Fruit fly (Drosophila melanogaster): ENCODE results near the gene Ndc80.

Gene Ndc80

DNA sequence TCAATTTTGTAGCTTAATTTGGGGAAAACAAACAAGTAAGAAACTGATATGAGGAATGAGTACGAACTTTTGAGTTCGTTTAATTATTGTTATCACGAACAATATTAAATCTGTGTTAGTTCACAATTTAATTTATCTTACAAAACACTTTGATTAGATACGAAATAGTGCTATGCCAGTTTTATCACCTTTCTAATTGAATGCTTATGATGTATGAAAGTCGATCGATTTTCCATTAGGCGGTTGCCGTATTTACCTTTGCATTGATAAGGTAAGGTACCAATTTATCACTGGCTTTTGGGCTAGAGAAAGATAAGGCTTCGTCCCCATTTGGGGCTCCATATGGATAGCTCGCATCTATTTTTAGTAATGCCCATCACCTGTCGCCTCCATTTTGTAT lies 32.5 kb downstream of the Ndc80 start:
- TF ChIP-seq slou (GFP tag; optimal IDR thresholded peaks at IDR 0.05) (no peak), Dp (GFP tag; optimal IDR thresholded peaks at IDR 0.05) (no peak), CG11504 (tag; optimal IDR thresholded peaks at IDR 0.05) (no peak), Sry-β (GFP tag; optimal IDR thresholded peaks at IDR 0.05) (no peak), YL-1 (GFP tag; optimal IDR thresholded peaks at IDR 0.05) (no peak), lab (GFP tag; optimal IDR thresholded peaks at IDR 0.05) (peak; percentile 66), NC2α (GFP tag; optimal IDR thresholded peaks at IDR 0.05) (no peak), cg (GFP tag; optimal IDR thresholded peaks at IDR 0.05) (no peak), CG14050 (GFP tag; IDR thresholded peaks at IDR 0.05) (no peak), exex (tag; optimal IDR thresholded peaks at IDR 0.05) (peak; percentile 62), ranshi (GFP tag; IDR thresholded peaks at IDR 0.05) (no peak), CG1602 (GFP tag; optimal IDR thresholded peaks at IDR 0.05) (no peak), CG14014 (GFP tag; IDR thresholded peaks at IDR 0.05) (no peak), ssp (GFP tag; IDR thresholded peaks at IDR 0.05) (no peak), mld (GFP tag; IDR thresholded peaks at IDR 0.05; ENCODE audit: partially characterized antibody) (no peak), mirr (GFP tag; optimal IDR thresholded peaks at IDR 0.05) (peak; percentile 24), CG1603 (tag; optimal IDR thresholded peaks at IDR 0.05) (no peak), ap (GFP tag; IDR thresholded peaks at IDR 0.05) (no peak), gsb (GFP tag; IDR thresholded peaks at IDR 0.05) (no peak), H15 (GFP tag; IDR thresholded peaks at IDR 0.05) (no peak)

dm6 chrX:13572382-13572781 lies 39.5 kb downstream of the Ndc80 start:
- no peak for TF ChIP-seq CG5953 (GFP tag; IDR thresholded peaks at IDR 0.05)
- TF ChIP-seq vnd (GFP tag; IDR thresholded peaks at IDR 0.05; ENCODE audit: partially characterized antibody), result no peak
- no peak for TF ChIP-seq CG14965 (GFP tag; optimal IDR thresholded peaks at IDR 0.05; ENCODE audit: borderline replicate concordance)
- no peak for TF ChIP-seq grn (GFP tag; optimal IDR thresholded peaks at IDR 0.05)
- no peak for TF ChIP-seq gfzf (GFP tag; optimal IDR thresholded peaks at IDR 0.05)
- TF ChIP-seq bcd (GFP tag; optimal IDR thresholded peaks at IDR 0.05), result peak; percentile 50
- TF ChIP-seq kay (GFP tag; optimal IDR thresholded peaks at IDR 0.05), result no peak
- peak; percentile 56 for TF ChIP-seq D19A (tag; optimal IDR thresholded peaks at IDR 0.05)
- no peak for TF ChIP-seq disco-r (GFP tag; optimal IDR thresholded peaks at IDR 0.05)
- TF ChIP-seq tin (GFP tag; optimal IDR thresholded peaks at IDR 0.05), result peak; percentile 42
- TF ChIP-seq CG9797 (GFP tag; optimal IDR thresholded peaks at IDR 0.05), result no peak
- TF ChIP-seq Fer3 (tag; optimal IDR thresholded peaks at IDR 0.05), result peak; percentile 23
- TF ChIP-seq CG1233 (GFP tag; optimal IDR thresholded peaks at IDR 0.05), result peak; percentile 37
- no peak for TF ChIP-seq Nf-YC (tag; optimal IDR thresholded peaks at IDR 0.05)
- TF ChIP-seq CG8281 (tag; optimal IDR thresholded peaks at IDR 0.05), result no peak
- peak; percentile 71 for TF ChIP-seq HHEX (GFP tag; optimal IDR thresholded peaks at IDR 0.05)
- TF ChIP-seq CG1647 (GFP tag; optimal IDR thresholded peaks at IDR 0.05), result no peak
- TF ChIP-seq ham (GFP tag; IDR thresholded peaks at IDR 0.05), result no peak
- TF ChIP-seq CG2199 (GFP tag; IDR thresholded peaks at IDR 0.05), result no peak
- peak; percentile 16 for TF ChIP-seq CG13296 (GFP tag; optimal IDR thresholded peaks at IDR 0.05)
- no peak for TF ChIP-seq CG4328 (GFP tag; optimal IDR thresholded peaks at IDR 0.05)
- TF ChIP-seq CG6654 (GFP tag; optimal IDR thresholded peaks at IDR 0.05), result peak; percentile 51
- TF ChIP-seq Fer1 (GFP tag; optimal IDR thresholded peaks at IDR 0.05), result peak; percentile 70
- peak; percentile 0 for TF ChIP-seq NC2β (GFP tag; optimal IDR thresholded peaks at IDR 0.05)
- peak; percentile 32 for TF ChIP-seq Spps (tag; optimal IDR thresholded peaks at IDR 0.05)
- peak; percentile 39; the same call in 1 of the 3 replicates for TF ChIP-seq B-H1 (GFP tag; IDR thresholded peaks at IDR 0.05)
- peak; percentile 20; the same call in 1 of the 3 replicates for TF ChIP-seq Aef1 (GFP tag; IDR thresholded peaks at IDR 0.05)
- TF ChIP-seq CG12155 (GFP tag; optimal IDR thresholded peaks at IDR 0.05), result peak; percentile 4
- TF ChIP-seq CG31441 (GFP tag; IDR thresholded peaks at IDR 0.05), result peak; percentile 72
- peak; percentile 3 for TF ChIP-seq CG12299 (tag; optimal IDR thresholded peaks at IDR 0.05)
- peak; percentile 28; the same call in 1 of the 3 replicates for TF ChIP-seq otp (GFP tag; IDR thresholded peaks at IDR 0.05)
- TF ChIP-seq NFAT (GFP tag; IDR thresholded peaks at IDR 0.05), result no peak
